Worm (Caenorhabditis elegans) whole organism, midembryonic: Measurements from ENCODE around the gene ugt-62.

Experiments used
- T22C8.4 ChIP-seq: fragments of 200-800 bp; sonication (Bioruptor generic); IDR thresholded peaks from 2 replicates; pipeline ENCODE4 v1.3.6; 2022; ENCODE audit warnings: missing genetic modification characterization, missing compliant biosample characterization
- cog-1 ChIP-seq: sonication (generic microtip); optimal IDR thresholded peaks from 2 replicates; lab custom pipeline; 2016; ENCODE audit warnings: missing genetic modification characterization, missing compliant biosample characterization
- flt-1 ChIP-seq: fragments of 200-800 bp; sonication (Bioruptor generic); IDR thresholded peaks from 2 replicates; pipeline ENCODE4 v1.3.6; 2022; ENCODE audit warnings: missing genetic modification characterization, missing compliant biosample characterization
- klf-2 ChIP-seq: fragments of 200-800 bp; sonication (Bioruptor generic); conservative IDR thresholded peaks from 2 replicates; pipeline ENCODE4 v1.3.6; 2022; ENCODE audit warnings: missing genetic modification reagents, missing genetic modification characterization, missing compliant biosample characterization
- ref-1 ChIP-seq: fragments of 200-800 bp; sonication (Bioruptor generic); conservative IDR thresholded peaks from 2 replicates; pipeline ENCODE4 v1.3.6; 2022; ENCODE audit warnings: missing genetic modification reagents, missing genetic modification characterization, missing compliant biosample characterization
- ztf-23 ChIP-seq: fragments of 200-800 bp; sonication (Bioruptor generic); IDR thresholded peaks from 2 replicates; pipeline ENCODE4 v1.3.6; 2022; ENCODE audit warnings: missing genetic modification reagents, missing genetic modification characterization, missing compliant biosample characterization
- ztf-29 ChIP-seq: fragments of 200-800 bp; sonication (Bioruptor generic); IDR thresholded peaks from 2 replicates; pipeline ENCODE4 v1.3.6; 2022; ENCODE audit warnings: missing genetic modification reagents, missing genetic modification characterization, missing compliant biosample characterization

DNA sequence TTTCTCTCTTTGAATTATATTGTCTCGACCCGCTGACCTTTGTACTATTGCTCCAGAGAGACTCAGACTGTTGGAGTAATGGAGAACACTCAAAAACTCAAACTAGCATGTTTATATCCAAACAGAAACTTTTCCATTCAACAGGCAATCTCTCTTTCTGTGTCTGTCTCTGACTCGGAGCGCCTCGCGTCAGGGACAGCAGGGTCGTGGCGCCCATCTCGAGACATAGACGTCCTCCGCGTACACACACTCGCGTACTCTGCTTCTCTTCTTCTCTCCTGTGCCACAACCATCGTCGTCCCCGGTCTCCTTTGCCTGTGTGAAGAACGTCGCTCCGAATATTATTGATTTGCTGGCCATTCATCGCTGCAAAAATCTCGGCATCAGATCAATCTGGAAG, 11.5 kb upstream of the ugt-62 start:
- no peak for TF ChIP-seq ztf-23 (GFP tag; lab: Robert Waterston, UW)
- no peak for TF ChIP-seq klf-2
- no peak for TF ChIP-seq T22C8.4 (GFP tag; lab: Robert Waterston, UW)
- TF ChIP-seq ref-1 = no peak
- no peak for TF ChIP-seq flt-1
- TF ChIP-seq cog-1 = no peak
- TF ChIP-seq ztf-29 (GFP tag; lab: Robert Waterston, UW) = no peak
